Fruit fly (Drosophila melanogaster) whole organism, adult: Measurements from ENCODE around the gene CG32081.

ENCODE experiments used
- CG11617 ChIP-seq: fragments of 200-800 bp; sonication (Bioruptor generic); optimal IDR thresholded peaks from 2 replicates; lab custom pipeline; 2017; ENCODE audit warnings: mild to moderate bottlenecking, missing biosample characterization, missing genetic modification reagents, missing genetic modification characterization
- CG33017 ChIP-seq: fragments of 200-800 bp; sonication (Bioruptor generic); optimal IDR thresholded peaks from 2 replicates; lab custom pipeline; 2018; ENCODE audit warnings: missing biosample characterization, mild to moderate bottlenecking, missing genetic modification characterization, moderate library complexity
- CG7101 ChIP-seq: fragments of 200-800 bp; sonication (Bioruptor generic); optimal IDR thresholded peaks from 2 replicates; lab custom pipeline; 2018; ENCODE audit warnings: missing biosample characterization, mild to moderate bottlenecking, missing genetic modification characterization, moderate library complexity
- cic ChIP-seq: fragments of 200-800 bp; sonication (Bioruptor generic); optimal IDR thresholded peaks from 2 replicates; lab custom pipeline; 2017; ENCODE audit warnings: missing biosample characterization, mild to moderate bottlenecking, missing genetic modification characterization, moderate library complexity
- cnc ChIP-seq, 2 experiments: fragments of >200 bp; optimal IDR thresholded peaks; 2 replicates each; lab custom pipeline; 2017

dm6 chr3L:11062441-11062840 is 35.1 kb downstream of the CG32081 start, which contains the start of gene CG32069:
- TF ChIP-seq CG11617 (no peak), cnc (optimal IDR thresholded peaks at IDR 0.05; lab: Kevin White, UChicago) (no peak), CG33017 (tag; lab: Kevin White, UChicago) (no peak), CG7101 (tag; lab: Kevin White, UChicago) (no peak), cic (GFP tag; lab: Kevin White, UChicago) (no peak)
